Fruit fly (Drosophila melanogaster) whole organism, prepupa: ENCODE results near the gene Tektin-A.
A peak's percentile ranks its signal among the peaks of the same experiment; 100 is the strongest.

Experiments used
- CG10631 ChIP-seq: fragments of 200-800 bp; sonication (Bioruptor generic); optimal IDR thresholded peaks from 2 replicates; lab custom pipeline; 2016; ENCODE audit warnings: missing biosample characterization, missing genetic modification characterization
- CG11902 ChIP-seq: fragments of 200-800 bp; sonication (Bioruptor generic); optimal IDR thresholded peaks from 3 replicates; lab custom pipeline; 2016; ENCODE audit warnings: missing biosample characterization, missing genetic modification characterization
- CG1621 ChIP-seq: fragments of 200-800 bp; sonication (Bioruptor generic); optimal IDR thresholded peaks from 3 replicates; lab custom pipeline; 2018; ENCODE audit warnings: missing biosample characterization, mild to moderate bottlenecking, missing genetic modification characterization
- CG16779 ChIP-seq: fragments of 200-800 bp; sonication (Bioruptor generic); optimal IDR thresholded peaks from 3 replicates; lab custom pipeline; 2017; ENCODE audit warnings: missing biosample characterization, mild to moderate bottlenecking, missing genetic modification characterization
- CG3032 ChIP-seq: fragments of 200-800 bp; optimal IDR thresholded peaks from 2 replicates; lab custom pipeline; 2019; ENCODE audit warnings: missing biosample characterization, mild to moderate bottlenecking, missing genetic modification characterization, moderate library complexity
- CG31627 ChIP-seq: fragments of 200-800 bp; sonication (Bioruptor generic); optimal IDR thresholded peaks from 3 replicates; lab custom pipeline; 2016; ENCODE audit warnings: missing biosample characterization, missing genetic modification characterization
- CG32006 ChIP-seq: fragments of 200-800 bp; sonication (Bioruptor generic); optimal IDR thresholded peaks from 3 replicates; lab custom pipeline; 2017; ENCODE audit warnings: missing biosample characterization, mild to moderate bottlenecking, missing genetic modification characterization
- CG34406 ChIP-seq: fragments of 200-800 bp; sonication (Bioruptor generic); optimal IDR thresholded peaks from 3 replicates; lab custom pipeline; 2016; ENCODE audit warnings: missing biosample characterization, missing genetic modification characterization
- CG6163 ChIP-seq: fragments of 200-800 bp; sonication (Bioruptor generic); IDR thresholded peaks from 3 replicates; pipeline ENCODE4 v1.3.6; 2022; ENCODE audit warnings: missing biosample characterization, missing genetic modification characterization
- CG6276 ChIP-seq: fragments of 200-800 bp; sonication (Bioruptor generic); optimal IDR thresholded peaks from 2 replicates; lab custom pipeline; 2017; ENCODE audit warnings: missing biosample characterization, mild to moderate bottlenecking, missing genetic modification characterization
- CG6792 ChIP-seq: fragments of 200-800 bp; sonication (Bioruptor generic); optimal IDR thresholded peaks from 3 replicates; lab custom pipeline; 2016; ENCODE audit warnings: missing biosample characterization, missing genetic modification characterization
- CG6808 ChIP-seq: fragments of 200-800 bp; sonication (Bioruptor generic); optimal IDR thresholded peaks from 3 replicates; lab custom pipeline; 2017; ENCODE audit warnings: missing biosample characterization, missing genetic modification characterization, mild to moderate bottlenecking, moderate library complexity, missing genetic modification reagents
- CG6854 ChIP-seq: fragments of 200-800 bp; sonication (Bioruptor generic); optimal IDR thresholded peaks from 2 replicates; lab custom pipeline; 2017; ENCODE audit warnings: missing biosample characterization, mild to moderate bottlenecking, missing genetic modification characterization
- CG7368 ChIP-seq: fragments of 200-800 bp; sonication (Bioruptor generic); optimal IDR thresholded peaks from 3 replicates; lab custom pipeline; 2016; ENCODE audit warnings: missing biosample characterization, missing genetic modification characterization
- CG8119 ChIP-seq: fragments of 200-800 bp; sonication (Bioruptor generic); IDR thresholded peaks from 3 replicates; pipeline ENCODE4 v1.3.6; 2022; ENCODE audit warnings: missing biosample characterization, missing genetic modification characterization
- Ets96B ChIP-seq: fragments of 200-800 bp; optimal IDR thresholded peaks from 2 replicates; lab custom pipeline; 2019; ENCODE audit warnings: missing biosample characterization, mild to moderate bottlenecking, missing genetic modification characterization, moderate library complexity
- Gug ChIP-seq: fragments of 200-800 bp; sonication (Bioruptor generic); IDR thresholded peaks from 2 replicates; pipeline ENCODE4 v1.3.6; 2022; ENCODE audit warnings: missing biosample characterization, missing genetic modification characterization
- Hr38 ChIP-seq: sonication (Bioruptor generic); optimal IDR thresholded peaks from 2 replicates; lab custom pipeline; 2016; ENCODE audit warnings: missing biosample characterization, missing genetic modification characterization
- Hr4 ChIP-seq: fragments of 200-800 bp; sonication (Bioruptor generic); optimal IDR thresholded peaks from 3 replicates; lab custom pipeline; 2016; ENCODE audit warnings: missing biosample characterization, missing genetic modification characterization
- Met ChIP-seq: fragments of 200-800 bp; sonication (Bioruptor generic); optimal IDR thresholded peaks from 3 replicates; lab custom pipeline; 2016; ENCODE audit warnings: missing biosample characterization, missing genetic modification characterization
- OdsH ChIP-seq: fragments of 200-800 bp; sonication (Bioruptor generic); optimal IDR thresholded peaks from 3 replicates; lab custom pipeline; 2016; ENCODE audit warnings: missing biosample characterization, missing genetic modification characterization
- Sox102F ChIP-seq: fragments of 200-800 bp; sonication (Bioruptor generic); optimal IDR thresholded peaks from 2 replicates; lab custom pipeline; 2016; ENCODE audit warnings: missing biosample characterization, mild to moderate bottlenecking, missing genetic modification characterization
- Sox14 ChIP-seq: fragments of 200-800 bp; sonication (Bioruptor generic); optimal IDR thresholded peaks from 3 replicates; lab custom pipeline; 2016; ENCODE audit warnings: missing biosample characterization, missing genetic modification characterization
- achi ChIP-seq: fragments of 200-800 bp; sonication (Bioruptor generic); optimal IDR thresholded peaks from 3 replicates; lab custom pipeline; 2016; ENCODE audit warnings: missing biosample characterization, missing genetic modification characterization
- dac ChIP-seq: fragments of 200-800 bp; sonication (Bioruptor generic); optimal IDR thresholded peaks from 2 replicates; lab custom pipeline; 2017; ENCODE audit warnings: missing biosample characterization, mild to moderate bottlenecking, missing genetic modification characterization
- dsx ChIP-seq: fragments of 200-800 bp; optimal IDR thresholded peaks from 3 replicates; lab custom pipeline; 2019; ENCODE audit warnings: missing biosample characterization, mild to moderate bottlenecking, missing genetic modification characterization, moderate library complexity; ENCODE audit not compliant: poor library complexity, severe bottlenecking
- eg ChIP-seq: fragments of 200-800 bp; sonication (Bioruptor generic); IDR thresholded peaks from 3 replicates; pipeline ENCODE4 v1.3.6; 2022; ENCODE audit warnings: missing biosample characterization, missing genetic modification characterization
- fd59A ChIP-seq: fragments of 200-800 bp; sonication (Bioruptor generic); optimal IDR thresholded peaks from 2 replicates; lab custom pipeline; 2017; ENCODE audit warnings: missing biosample characterization, mild to moderate bottlenecking, missing genetic modification characterization, missing genetic modification reagents
- fkh ChIP-seq: fragments of 200-800 bp; sonication (Bioruptor generic); optimal IDR thresholded peaks from 3 replicates; lab custom pipeline; 2017; ENCODE audit warnings: missing biosample characterization, mild to moderate bottlenecking, missing genetic modification characterization, moderate library complexity
- lz ChIP-seq: fragments of 200-800 bp; sonication (Bioruptor generic); optimal IDR thresholded peaks from 3 replicates; lab custom pipeline; 2016; ENCODE audit warnings: missing biosample characterization, missing genetic modification characterization
- net ChIP-seq: fragments of 200-800 bp; sonication (Bioruptor generic); optimal IDR thresholded peaks from 3 replicates; lab custom pipeline; 2016; ENCODE audit warnings: missing biosample characterization, missing genetic modification characterization
- pdm3 ChIP-seq: fragments of 200-800 bp; sonication (Bioruptor generic); optimal IDR thresholded peaks from 3 replicates; lab custom pipeline; 2016; ENCODE audit warnings: missing biosample characterization, missing genetic modification characterization
- salr ChIP-seq, 2 experiments: fragments of 200-800 bp; sonication (Bioruptor generic); optimal IDR thresholded peaks; 3 replicates each; lab custom pipeline; 2016 to 2018; ENCODE audit warnings: missing biosample characterization in 2 of 2, missing genetic modification characterization in 2 of 2, mild to moderate bottlenecking in 1 of 2
- spab ChIP-seq: fragments of 200-800 bp; sonication (Bioruptor generic); optimal IDR thresholded peaks from 2 replicates; lab custom pipeline; 2017; ENCODE audit warnings: missing biosample characterization, mild to moderate bottlenecking, missing genetic modification characterization, missing genetic modification reagents
- svp ChIP-seq: fragments of 200-800 bp; sonication (Bioruptor generic); peaks from one replicate; lab custom pipeline; 2016; ENCODE audit warnings: missing biosample characterization, missing genetic modification characterization
- topi ChIP-seq: fragments of 200-800 bp; sonication (Bioruptor generic); optimal IDR thresholded peaks from 3 replicates; lab custom pipeline; 2016; ENCODE audit warnings: missing biosample characterization, missing genetic modification characterization
- vri ChIP-seq: fragments of 200-800 bp; sonication (Bioruptor generic); optimal IDR thresholded peaks from 3 replicates; lab custom pipeline; 2016; ENCODE audit warnings: missing biosample characterization, mild to moderate bottlenecking, missing genetic modification characterization

Tektin-A gene

dm6 chr2L:15853826-15854225, at the start of gene Tektin-A:
TSS of gene Tektin-A (plus strand) at chr2L:15854126.
- no peak for TF ChIP-seq Hr38 (GFP tag; lab: Kevin White, UChicago)
- TF ChIP-seq Ets96B, result no peak
- TF ChIP-seq CG6808, result no peak
- TF ChIP-seq CG16779 (tag; lab: Kevin White, UChicago), result no peak
- TF ChIP-seq CG3032 (tag; lab: Kevin White, UChicago), result no peak
- no peak for TF ChIP-seq CG6854 (GFP tag; lab: Kevin White, UChicago)
- TF ChIP-seq fkh (GFP tag; lab: Kevin White, UChicago), result no peak
- no peak for TF ChIP-seq spab (GFP tag; lab: Kevin White, UChicago)
- no peak for TF ChIP-seq lz (GFP tag; lab: Kevin White, UChicago)
- no peak for TF ChIP-seq achi (GFP tag; lab: Kevin White, UChicago)
- no peak for TF ChIP-seq CG7368
- no peak for TF ChIP-seq fd59A
- TF ChIP-seq CG1621, result no peak
- TF ChIP-seq OdsH (GFP tag; lab: Kevin White, UChicago), result no peak
- no peak for TF ChIP-seq CG11902 (GFP tag; lab: Kevin White, UChicago)
- no peak for TF ChIP-seq Sox14 (GFP tag; lab: Kevin White, UChicago)

- peak; percentile 72 for TF ChIP-seq svp (GFP tag; lab: Kevin White, UChicago)
- no peak for TF ChIP-seq CG10631 (GFP tag; lab: Kevin White, UChicago)
- TF ChIP-seq CG6792 (GFP tag; lab: Kevin White, UChicago), result no peak
- no peak for TF ChIP-seq CG32006 (GFP tag; lab: Kevin White, UChicago)
These were observed 41.9 kb upstream of the Tektin-A start, which contains the start of gene CG42876 for dm6 chr2L:15812041-15812440. TSS of gene CG42876 (minus strand) at chr2L:15812141.

dm6 chr2L:15835558-15835957, 18.4 kb upstream of the Tektin-A start, which contains the start of gene CG18518:
TSS of gene CG18518 (minus strand) at chr2L:15835658.
- no peak for TF ChIP-seq Met (GFP tag; lab: Kevin White, UChicago)

dm6 chr2L:15846600-15846999, 7.3 kb upstream of the Tektin-A start:
- TF ChIP-seq eg (GFP tag; lab: Robert Waterston, UW) (no peak), svp (GFP tag; lab: Kevin White, UChicago) (peak; percentile 91), CG6854 (GFP tag; lab: Kevin White, UChicago) (no peak), topi (GFP tag; lab: Kevin White, UChicago) (no peak), CG6276 (GFP tag; lab: Kevin White, UChicago) (peak; percentile 4), lz (GFP tag; lab: Kevin White, UChicago) (no peak), dsx (GFP tag; lab: Kevin White, UChicago) (peak; percentile 80)

dm6 chr2L:15852292-15852691, 1.6 kb upstream of the Tektin-A start, which contains the start of gene CG13243:
TSS of gene CG13243 (plus strand) at chr2L:15852592.
- TF ChIP-seq CG6163 (GFP tag; lab: Robert Waterston, UW), result no peak
- TF ChIP-seq CG6276 (GFP tag; lab: Kevin White, UChicago), result no peak
- no peak for TF ChIP-seq CG10631 (GFP tag; lab: Kevin White, UChicago)
- TF ChIP-seq vri, result no peak
- no peak for TF ChIP-seq CG34406
- TF ChIP-seq Sox102F (GFP tag; lab: Kevin White, UChicago), result no peak
- no peak for TF ChIP-seq Gug (GFP tag; lab: Robert Waterston, UW)
- no peak for TF ChIP-seq Ets96B
- no peak for TF ChIP-seq dac (GFP tag; lab: Kevin White, UChicago)
- TF ChIP-seq salr (GFP tag; optimal IDR thresholded peaks at IDR 0.05; lab: Kevin White, UChicago), result no peak
- no peak for TF ChIP-seq pdm3
- TF ChIP-seq achi (GFP tag; lab: Kevin White, UChicago), result no peak
- no peak for TF ChIP-seq CG31627 (GFP tag; lab: Kevin White, UChicago)
- TF ChIP-seq CG6808, result no peak
- no peak for TF ChIP-seq CG8119 (GFP tag; lab: Robert Waterston, UW)
- no peak for TF ChIP-seq net
- no peak for TF ChIP-seq svp (GFP tag; lab: Kevin White, UChicago)
- no peak for TF ChIP-seq Hr4
